Worm (Caenorhabditis elegans) whole organism, mixed stage, embryonic: ENCODE results near the gene pck-1.

Experiments
- M03D4.4 ChIP-seq: sonication (generic microtip); optimal IDR thresholded peaks from 2 replicates; lab custom pipeline; 2017; ENCODE audit warnings: mild to moderate bottlenecking, missing genetic modification characterization, missing compliant biosample characterization
- bed-3 ChIP-seq: fragments of 200-800 bp; sonication (Bioruptor generic); optimal IDR thresholded peaks from 3 replicates; lab custom pipeline; 2018; ENCODE audit warnings: mild to moderate bottlenecking, missing genetic modification characterization, moderate library complexity, missing compliant biosample characterization
- blmp-1 ChIP-seq: fragments of 150-350 bp; optimal IDR thresholded peaks from 2 replicates; lab custom pipeline; 2014; ENCODE audit warnings: missing biosample characterization, missing genetic modification characterization
- ceh-39 ChIP-seq: fragments of 150-350 bp; optimal IDR thresholded peaks from 2 replicates; lab custom pipeline; 2014; ENCODE audit warnings: missing biosample characterization, missing genetic modification characterization
- ceh-43 ChIP-seq: fragments of 200-800 bp; sonication (Bioruptor generic); optimal IDR thresholded peaks from 2 replicates; lab custom pipeline; 2018; ENCODE audit warnings: mild to moderate bottlenecking, missing genetic modification characterization, moderate library complexity, missing compliant biosample characterization
- ceh-83 ChIP-seq: fragments of 200-800 bp; sonication (Bioruptor generic); optimal IDR thresholded peaks from 2 replicates; lab custom pipeline; 2018; ENCODE audit warnings: mild to moderate bottlenecking, missing genetic modification characterization, missing compliant biosample characterization
- ces-1 ChIP-seq: fragments of 150-350 bp; optimal IDR thresholded peaks from 2 replicates; lab custom pipeline; 2014; ENCODE audit warnings: missing biosample characterization, missing genetic modification reagents, missing genetic modification characterization
- cnd-1 ChIP-seq: fragments of 200-800 bp; sonication (Bioruptor generic); optimal IDR thresholded peaks from 2 replicates; lab custom pipeline; 2018; ENCODE audit warnings: mild to moderate bottlenecking, missing genetic modification characterization, missing compliant biosample characterization
- drap-1 ChIP-seq: fragments of 200-800 bp; sonication (Bioruptor generic); optimal IDR thresholded peaks from 3 replicates; lab custom pipeline; 2018; ENCODE audit warnings: mild to moderate bottlenecking, missing genetic modification characterization, missing compliant biosample characterization
- elt-1 ChIP-seq: sonication (generic microtip); optimal IDR thresholded peaks from 2 replicates; lab custom pipeline; 2017; ENCODE audit warnings: missing genetic modification characterization, mild to moderate bottlenecking, missing compliant biosample characterization, antibody characterized with exemption, moderate library complexity, borderline replicate concordance; ENCODE audit not compliant: insufficient read depth
- elt-3 ChIP-seq: fragments of 150-350 bp; optimal IDR thresholded peaks from 2 replicates; lab custom pipeline; 2014; ENCODE audit warnings: missing biosample characterization, missing genetic modification characterization
- flh-1 ChIP-seq: fragments of 200-800 bp; sonication (Bioruptor generic); optimal IDR thresholded peaks from 2 replicates; lab custom pipeline; 2018; ENCODE audit warnings: mild to moderate bottlenecking, missing genetic modification characterization, moderate library complexity, missing compliant biosample characterization
- ham-2 ChIP-seq: fragments of 200-800 bp; sonication (Bioruptor generic); optimal IDR thresholded peaks from 2 replicates; lab custom pipeline; 2018; ENCODE audit warnings: mild to moderate bottlenecking, missing genetic modification characterization, missing compliant biosample characterization
- hlh-1 ChIP-seq: fragments of 150-350 bp; optimal IDR thresholded peaks from 2 replicates; lab custom pipeline; 2014; ENCODE audit warnings: missing biosample characterization, missing genetic modification reagents, missing genetic modification characterization
- lin-13 ChIP-seq: fragments of 150-350 bp; optimal IDR thresholded peaks from 2 replicates; lab custom pipeline; 2014; ENCODE audit warnings: missing biosample characterization, missing genetic modification characterization
- lin-32 ChIP-seq: fragments of 200-800 bp; sonication (Bioruptor generic); optimal IDR thresholded peaks from 2 replicates; lab custom pipeline; 2018; ENCODE audit warnings: mild to moderate bottlenecking, missing genetic modification characterization, missing compliant biosample characterization
- lsy-2 ChIP-seq: fragments of 150-350 bp; optimal IDR thresholded peaks from 2 replicates; lab custom pipeline; 2014; ENCODE audit warnings: missing biosample characterization, missing genetic modification characterization
- mab-5 ChIP-seq: fragments of 150-350 bp; optimal IDR thresholded peaks from 2 replicates; lab custom pipeline; 2014; ENCODE audit warnings: missing biosample characterization, missing genetic modification characterization
- mls-2 ChIP-seq: sonication (generic microtip); optimal IDR thresholded peaks from 2 replicates; lab custom pipeline; 2016; ENCODE audit warnings: mild to moderate bottlenecking, missing genetic modification characterization, moderate library complexity, missing compliant biosample characterization
- nhr-12 ChIP-seq: fragments of 150-350 bp; optimal IDR thresholded peaks from 2 replicates; lab custom pipeline; 2014; ENCODE audit warnings: missing biosample characterization, missing genetic modification characterization
- nhr-2 ChIP-seq: fragments of 150-350 bp; optimal IDR thresholded peaks from 2 replicates; lab custom pipeline; 2014; ENCODE audit warnings: missing biosample characterization, missing genetic modification characterization
- nhr-237 ChIP-seq: fragments of 150-350 bp; optimal IDR thresholded peaks from 2 replicates; lab custom pipeline; 2014; ENCODE audit warnings: missing biosample characterization, missing genetic modification characterization
- nhr-76 ChIP-seq: sonication (generic microtip); optimal IDR thresholded peaks from 2 replicates; lab custom pipeline; 2017; ENCODE audit warnings: missing biosample characterization, missing genetic modification characterization
- pha-4 ChIP-seq: fragments of 150-350 bp; optimal IDR thresholded peaks from 2 replicates; lab custom pipeline; 2018; ENCODE audit warnings: missing biosample characterization, missing genetic modification reagents, missing genetic modification characterization
- sem-2 ChIP-seq: fragments of 200-800 bp; sonication (Bioruptor generic); optimal IDR thresholded peaks from 2 replicates; lab custom pipeline; 2018; ENCODE audit warnings: mild to moderate bottlenecking, missing genetic modification characterization, missing compliant biosample characterization
- snpc-4 ChIP-seq: fragments of 150-350 bp; optimal IDR thresholded peaks from 2 replicates; lab custom pipeline; 2014; ENCODE audit warnings: missing biosample characterization, missing genetic modification characterization
- tbx-8 ChIP-seq: fragments of 200-800 bp; sonication (Bioruptor generic); optimal IDR thresholded peaks from 2 replicates; lab custom pipeline; 2018; ENCODE audit warnings: mild to moderate bottlenecking, missing genetic modification characterization, moderate library complexity, missing compliant biosample characterization
- unc-120 ChIP-seq: sonication (generic microtip); optimal IDR thresholded peaks from 2 replicates; lab custom pipeline; 2017; ENCODE audit warnings: missing genetic modification characterization, missing compliant biosample characterization; ENCODE audit not compliant: poor library complexity, severe bottlenecking
- unc-39 ChIP-seq: fragments of 150-350 bp; optimal IDR thresholded peaks from 2 replicates; lab custom pipeline; 2014; ENCODE audit warnings: missing biosample characterization, missing genetic modification characterization
- unc-62 ChIP-seq: fragments of 150-350 bp; optimal IDR thresholded peaks from 2 replicates; lab custom pipeline; 2014; ENCODE audit warnings: missing biosample characterization, missing genetic modification reagents, missing genetic modification characterization
- zip-8 ChIP-seq: fragments of 150-350 bp; optimal IDR thresholded peaks from 2 replicates; lab custom pipeline; 2014; ENCODE audit warnings: missing biosample characterization, missing genetic modification characterization
- ztf-11 ChIP-seq: fragments of 150-350 bp; optimal IDR thresholded peaks from 2 replicates; lab custom pipeline; 2014; ENCODE audit warnings: missing biosample characterization, missing genetic modification characterization

The pck-1 gene

ce11 chrIII:48329-48728, 17.7 kb downstream of the pck-1 start:
- no peak for TF ChIP-seq mab-5 (tag; lab: Kevin White, UChicago)
- no peak for TF ChIP-seq unc-62 (GFP tag; lab: Kevin White, UChicago)
- TF ChIP-seq snpc-4: no peak
- TF ChIP-seq sem-2 (GFP tag; lab: Kevin White, UChicago): no peak
- no peak for TF ChIP-seq nhr-12 (tag; lab: Kevin White, UChicago)
- no peak for TF ChIP-seq lin-32
- TF ChIP-seq bed-3 (GFP tag; lab: Kevin White, UChicago): no peak
- no peak for TF ChIP-seq ceh-83 (GFP tag; lab: Kevin White, UChicago)
- TF ChIP-seq ces-1 (GFP tag; lab: Kevin White, UChicago): no peak
- TF ChIP-seq hlh-1 (tag; lab: Kevin White, UChicago): no peak
- no peak for TF ChIP-seq unc-39 (tag; lab: Kevin White, UChicago)
- TF ChIP-seq ceh-43 (GFP tag; lab: Kevin White, UChicago): no peak
- TF ChIP-seq, all 35 proteins: peak for 0

ce11 chrIII:42725-43124, 23.3 kb downstream of the pck-1 start:
- TF ChIP-seq nhr-237 (tag; lab: Kevin White, UChicago): no peak
- no peak for TF ChIP-seq lin-32
- TF ChIP-seq blmp-1: no peak
- no peak for TF ChIP-seq bed-3 (GFP tag; lab: Kevin White, UChicago)
- TF ChIP-seq lin-13 (tag; lab: Kevin White, UChicago): no peak
- TF ChIP-seq unc-62 (GFP tag; lab: Kevin White, UChicago): no peak
- no peak for TF ChIP-seq hlh-1 (tag; lab: Kevin White, UChicago)
- no peak for TF ChIP-seq ces-1 (GFP tag; lab: Kevin White, UChicago)
- no peak for TF ChIP-seq unc-120 (tag; lab: Kevin White, UChicago)
- no peak for TF ChIP-seq ztf-11 (tag; lab: Kevin White, UChicago)
- TF ChIP-seq tbx-8 (GFP tag; lab: Kevin White, UChicago): no peak
- TF ChIP-seq, all 35 proteins: peak for 0

ce11 chrIII:41484-41883, 24.6 kb downstream of the pck-1 start:
- TF ChIP-seq lin-13 (tag; lab: Kevin White, UChicago) (no peak), unc-62 (GFP tag; lab: Kevin White, UChicago) (no peak), ztf-11 (tag; lab: Kevin White, UChicago) (no peak), drap-1 (GFP tag; lab: Kevin White, UChicago) (no peak), elt-1 (tag; lab: Kevin White, UChicago) (no peak), cnd-1 (tag; lab: Kevin White, UChicago) (no peak), bed-3 (GFP tag; lab: Kevin White, UChicago) (no peak), nhr-237 (tag; lab: Kevin White, UChicago) (no peak), unc-120 (tag; lab: Kevin White, UChicago) (no peak), lsy-2 (tag; lab: Kevin White, UChicago) (no peak), blmp-1 (no peak), flh-1 (GFP tag; lab: Kevin White, UChicago) (no peak), pha-4 (tag; lab: Kevin White, UChicago) (no peak), ceh-43 (GFP tag; lab: Kevin White, UChicago) (no peak), ceh-83 (GFP tag; lab: Kevin White, UChicago) (no peak), nhr-76 (tag; lab: Kevin White, UChicago) (no peak), nhr-2 (no peak)
- TF ChIP-seq, all 35 proteins: peak for 0

- no peak for TF ChIP-seq cnd-1 (tag; lab: Kevin White, UChicago)
- no peak for TF ChIP-seq ceh-39 (tag; lab: Kevin White, UChicago)
- no peak for TF ChIP-seq M03D4.4 (tag; lab: Kevin White, UChicago)
- no peak for TF ChIP-seq sem-2 (GFP tag; lab: Kevin White, UChicago)
- peak; percentile 9 for TF ChIP-seq blmp-1
- no peak for TF ChIP-seq ceh-83 (GFP tag; lab: Kevin White, UChicago)
Measured at ce11 chrIII:40580-41113, 25.4 kb downstream of the pck-1 start, which contains the start of gene col-88. TSS of gene col-88 (plus strand) at chrIII:41063.

ce11 chrIII:39516-39915, 26.5 kb downstream of the pck-1 start:
- TF ChIP-seq pha-4 (tag; lab: Kevin White, UChicago): no peak
- TF ChIP-seq ceh-43 (GFP tag; lab: Kevin White, UChicago): peak; percentile 77
- TF ChIP-seq cnd-1 (tag; lab: Kevin White, UChicago): no peak
- no peak for TF ChIP-seq zip-8 (tag; lab: Kevin White, UChicago)
- peak; percentile 59 for TF ChIP-seq nhr-2
- peak; percentile 85 for TF ChIP-seq ham-2 (GFP tag; lab: Kevin White, UChicago)
- TF ChIP-seq lsy-2 (tag; lab: Kevin White, UChicago): no peak
- TF ChIP-seq mls-2 (tag; lab: Kevin White, UChicago): peak; percentile 42
- TF ChIP-seq nhr-76 (tag; lab: Kevin White, UChicago): no peak
- no peak for TF ChIP-seq elt-3 (tag; lab: Kevin White, UChicago)
- no peak for TF ChIP-seq bed-3 (GFP tag; lab: Kevin White, UChicago)
